Worm (Caenorhabditis elegans) whole organism, L1 larva: Measurements from ENCODE around the gene txt-1.

Experiments used
- ama-1 ChIP-seq: fragments of 150-350 bp; optimal IDR thresholded peaks from 2 replicates; lab custom pipeline; 2014
- egl-27 ChIP-seq, 2 experiments: fragments of 150-350 bp in 1 of 2; sonication (generic microtip); optimal IDR thresholded peaks; 3 replicates each; lab custom pipeline; 2017 to 2018; ENCODE audit warnings: missing biosample characterization in 2 of 2, missing genetic modification characterization in 2 of 2, missing genetic modification reagents in 2 of 2
- hlh-4 ChIP-seq: sonication (generic microtip); optimal IDR thresholded peaks from 2 replicates; lab custom pipeline; 2016; ENCODE audit warnings: mild to moderate bottlenecking, missing genetic modification characterization, missing compliant biosample characterization
- nhr-237 ChIP-seq: fragments of 150-350 bp; optimal IDR thresholded peaks from 2 replicates; lab custom pipeline; 2014; ENCODE audit warnings: missing biosample characterization, missing genetic modification characterization

ce11 chrII:155904-156303, 49.9 kb downstream of the txt-1 start, which contains the start of gene mrpl-28:
- no peak for TF ChIP-seq hlh-4 (tag; lab: Kevin White, UChicago)
- peak; percentile 59 for TF ChIP-seq ama-1
- peak; percentile 65 for TF ChIP-seq nhr-237 (tag; lab: Kevin White, UChicago)
- peak in 1 of 2 experiments; percentile 40 for TF ChIP-seq egl-27 (tag; optimal IDR thresholded peaks at IDR 0.05; lab: Kevin White, UChicago)
